Fruit fly (Drosophila melanogaster): Measurements from ENCODE around the gene Eig71Eh.

DNA sequence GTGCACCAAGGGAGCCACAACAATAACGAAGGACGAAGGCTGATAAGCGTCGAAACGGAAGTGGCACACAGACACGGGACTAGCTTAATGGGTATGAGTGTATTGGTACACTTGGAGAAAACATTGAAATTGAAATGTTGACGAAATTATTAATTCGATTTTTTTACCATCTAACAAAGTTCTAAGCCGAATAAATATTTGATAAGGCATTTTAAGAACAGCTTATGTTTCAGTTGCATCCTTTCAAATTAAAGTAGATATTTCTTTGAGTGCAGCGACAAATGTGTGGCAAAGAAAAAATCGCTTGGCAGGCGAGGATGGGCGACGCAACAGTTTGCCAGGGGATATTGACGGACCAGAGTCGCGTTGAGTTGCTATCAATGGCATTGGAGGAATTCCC is 19.3 kb downstream of the Eig71Eh start:
- TF ChIP-seq cnc (optimal IDR thresholded peaks at IDR 0.05) (no peak), CG5204 (GFP tag; optimal IDR thresholded peaks at IDR 0.05) (no peak), kay (GFP tag; ENCODE audit: borderline replicate concordance) (no peak), CG11617 (GFP tag; optimal IDR thresholded peaks at IDR 0.05) (no peak)
